Worm (Caenorhabditis elegans): Measurements from ENCODE around the gene cht-6.

DNA sequence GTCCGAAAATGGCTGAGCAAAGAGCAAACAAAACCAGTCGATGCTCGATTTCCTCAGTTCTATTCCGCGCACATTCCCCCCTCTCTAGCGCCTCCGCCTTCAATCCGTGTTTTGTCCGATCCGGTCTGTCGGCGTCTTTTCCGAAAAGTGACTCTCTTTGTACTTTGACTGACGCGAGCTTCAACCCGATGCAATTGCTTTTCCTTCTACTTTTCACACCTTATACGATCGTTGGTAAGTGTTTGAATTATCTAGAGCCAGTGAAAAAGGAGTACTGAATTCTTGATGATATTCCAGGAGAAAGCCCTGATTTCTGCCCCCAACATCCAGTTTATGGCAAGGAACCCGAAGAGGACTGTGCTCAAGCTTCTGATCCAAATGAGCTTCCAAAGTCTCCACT is at the start of gene cht-6:
- no peak for TF ChIP-seq mxl-3 (GFP tag; optimal IDR thresholded peaks at IDR 0.05)
- no peak for TF ChIP-seq jun-1 (tag; optimal IDR thresholded peaks at IDR 0.05)
- no peak for TF ChIP-seq unc-130 (GFP tag; optimal IDR thresholded peaks at IDR 0.05)
- no peak for TF ChIP-seq Y105C5A.15 (GFP tag; IDR thresholded peaks at IDR 0.05)
- no peak for TF ChIP-seq pha-4 (GFP tag; IDR thresholded peaks at IDR 0.05)
- no peak for TF ChIP-seq pha-4 (tag; optimal IDR thresholded peaks at IDR 0.05)
- TF ChIP-seq ztf-11 (tag; optimal IDR thresholded peaks at IDR 0.05), result no peak
- no peak for TF ChIP-seq fos-1 (tag; optimal IDR thresholded peaks at IDR 0.05)
